Worm (Caenorhabditis elegans): ENCODE data around the gene Y27F2A.8.

DNA sequence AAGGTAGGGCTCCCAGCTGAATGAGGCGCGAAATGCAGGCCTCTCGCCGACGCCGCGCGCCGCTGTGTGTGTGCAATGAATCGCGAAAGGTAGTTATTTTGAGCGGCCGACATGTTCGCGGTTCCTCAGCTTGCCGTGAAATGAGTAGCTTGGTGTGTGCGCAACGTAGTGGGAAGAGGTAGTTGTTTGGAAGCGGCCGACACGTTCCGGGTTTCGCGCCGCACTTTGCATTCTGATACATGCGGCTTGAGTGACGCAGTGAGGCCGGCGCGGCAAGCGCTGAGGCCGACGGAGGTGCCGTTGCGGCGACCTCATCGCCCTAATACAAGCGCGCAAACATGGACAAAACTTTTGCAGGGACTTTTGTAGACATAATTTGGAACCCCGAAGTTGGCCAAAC is 12.1 kb downstream of the Y27F2A.8 start:
- no peak for TF ChIP-seq nhr-12 (tag; optimal IDR thresholded peaks at IDR 0.05)
- TF ChIP-seq elt-3 (tag; optimal IDR thresholded peaks at IDR 0.05) = no peak
- no peak for TF ChIP-seq unc-39 (tag; optimal IDR thresholded peaks at IDR 0.05)
